Worm (Caenorhabditis elegans) whole organism, mixed stage, embryonic: ENCODE results near the gene K11H12.7.
A peak's percentile ranks its signal among the peaks of the same experiment; 100 is the strongest.

Experiments used
- M03D4.4 ChIP-seq: sonication (generic microtip); optimal IDR thresholded peaks from 2 replicates; lab custom pipeline; 2017; ENCODE audit warnings: mild to moderate bottlenecking, missing genetic modification characterization, missing compliant biosample characterization
- bed-3 ChIP-seq: fragments of 200-800 bp; sonication (Bioruptor generic); optimal IDR thresholded peaks from 3 replicates; lab custom pipeline; 2018; ENCODE audit warnings: mild to moderate bottlenecking, missing genetic modification characterization, moderate library complexity, missing compliant biosample characterization
- blmp-1 ChIP-seq: fragments of 150-350 bp; optimal IDR thresholded peaks from 2 replicates; lab custom pipeline; 2014; ENCODE audit warnings: missing biosample characterization, missing genetic modification characterization
- ceh-39 ChIP-seq: fragments of 150-350 bp; optimal IDR thresholded peaks from 2 replicates; lab custom pipeline; 2014; ENCODE audit warnings: missing biosample characterization, missing genetic modification characterization
- ceh-43 ChIP-seq: fragments of 200-800 bp; sonication (Bioruptor generic); optimal IDR thresholded peaks from 2 replicates; lab custom pipeline; 2018; ENCODE audit warnings: mild to moderate bottlenecking, missing genetic modification characterization, moderate library complexity, missing compliant biosample characterization
- ceh-83 ChIP-seq: fragments of 200-800 bp; sonication (Bioruptor generic); optimal IDR thresholded peaks from 2 replicates; lab custom pipeline; 2018; ENCODE audit warnings: mild to moderate bottlenecking, missing genetic modification characterization, missing compliant biosample characterization
- ces-1 ChIP-seq: fragments of 150-350 bp; optimal IDR thresholded peaks from 2 replicates; lab custom pipeline; 2014; ENCODE audit warnings: missing biosample characterization, missing genetic modification reagents, missing genetic modification characterization
- cnd-1 ChIP-seq: fragments of 200-800 bp; sonication (Bioruptor generic); optimal IDR thresholded peaks from 2 replicates; lab custom pipeline; 2018; ENCODE audit warnings: mild to moderate bottlenecking, missing genetic modification characterization, missing compliant biosample characterization
- drap-1 ChIP-seq: fragments of 200-800 bp; sonication (Bioruptor generic); optimal IDR thresholded peaks from 3 replicates; lab custom pipeline; 2018; ENCODE audit warnings: mild to moderate bottlenecking, missing genetic modification characterization, missing compliant biosample characterization
- elt-1 ChIP-seq: sonication (generic microtip); optimal IDR thresholded peaks from 2 replicates; lab custom pipeline; 2017; ENCODE audit warnings: missing genetic modification characterization, mild to moderate bottlenecking, missing compliant biosample characterization, antibody characterized with exemption, moderate library complexity, borderline replicate concordance; ENCODE audit not compliant: insufficient read depth
- elt-3 ChIP-seq: fragments of 150-350 bp; optimal IDR thresholded peaks from 2 replicates; lab custom pipeline; 2014; ENCODE audit warnings: missing biosample characterization, missing genetic modification characterization
- flh-1 ChIP-seq: fragments of 200-800 bp; sonication (Bioruptor generic); optimal IDR thresholded peaks from 2 replicates; lab custom pipeline; 2018; ENCODE audit warnings: mild to moderate bottlenecking, missing genetic modification characterization, moderate library complexity, missing compliant biosample characterization
- ham-2 ChIP-seq: fragments of 200-800 bp; sonication (Bioruptor generic); optimal IDR thresholded peaks from 2 replicates; lab custom pipeline; 2018; ENCODE audit warnings: mild to moderate bottlenecking, missing genetic modification characterization, missing compliant biosample characterization
- hlh-1 ChIP-seq: fragments of 150-350 bp; optimal IDR thresholded peaks from 2 replicates; lab custom pipeline; 2014; ENCODE audit warnings: missing biosample characterization, missing genetic modification reagents, missing genetic modification characterization
- lin-13 ChIP-seq: fragments of 150-350 bp; optimal IDR thresholded peaks from 2 replicates; lab custom pipeline; 2014; ENCODE audit warnings: missing biosample characterization, missing genetic modification characterization
- lin-32 ChIP-seq: fragments of 200-800 bp; sonication (Bioruptor generic); optimal IDR thresholded peaks from 2 replicates; lab custom pipeline; 2018; ENCODE audit warnings: mild to moderate bottlenecking, missing genetic modification characterization, missing compliant biosample characterization
- lsy-2 ChIP-seq: fragments of 150-350 bp; optimal IDR thresholded peaks from 2 replicates; lab custom pipeline; 2014; ENCODE audit warnings: missing biosample characterization, missing genetic modification characterization
- mab-5 ChIP-seq: fragments of 150-350 bp; optimal IDR thresholded peaks from 2 replicates; lab custom pipeline; 2014; ENCODE audit warnings: missing biosample characterization, missing genetic modification characterization
- mep-1 ChIP-seq: fragments of 150-350 bp; optimal IDR thresholded peaks from 2 replicates; lab custom pipeline; 2017; ENCODE audit warnings: missing biosample characterization, missing genetic modification reagents, missing genetic modification characterization, inconsistent platforms
- mls-2 ChIP-seq: sonication (generic microtip); optimal IDR thresholded peaks from 2 replicates; lab custom pipeline; 2016; ENCODE audit warnings: mild to moderate bottlenecking, missing genetic modification characterization, moderate library complexity, missing compliant biosample characterization
- nhr-12 ChIP-seq: fragments of 150-350 bp; optimal IDR thresholded peaks from 2 replicates; lab custom pipeline; 2014; ENCODE audit warnings: missing biosample characterization, missing genetic modification characterization
- nhr-2 ChIP-seq: fragments of 150-350 bp; optimal IDR thresholded peaks from 2 replicates; lab custom pipeline; 2014; ENCODE audit warnings: missing biosample characterization, missing genetic modification characterization
- nhr-237 ChIP-seq: fragments of 150-350 bp; optimal IDR thresholded peaks from 2 replicates; lab custom pipeline; 2014; ENCODE audit warnings: missing biosample characterization, missing genetic modification characterization
- nhr-28 ChIP-seq: fragments of 150-350 bp; optimal IDR thresholded peaks from 2 replicates; lab custom pipeline; 2014; ENCODE audit warnings: missing biosample characterization, missing genetic modification characterization
- nhr-76 ChIP-seq: sonication (generic microtip); optimal IDR thresholded peaks from 2 replicates; lab custom pipeline; 2017; ENCODE audit warnings: missing biosample characterization, missing genetic modification characterization
- pha-4 ChIP-seq: fragments of 150-350 bp; optimal IDR thresholded peaks from 2 replicates; lab custom pipeline; 2018; ENCODE audit warnings: missing biosample characterization, missing genetic modification reagents, missing genetic modification characterization
- sem-2 ChIP-seq: fragments of 200-800 bp; sonication (Bioruptor generic); optimal IDR thresholded peaks from 2 replicates; lab custom pipeline; 2018; ENCODE audit warnings: mild to moderate bottlenecking, missing genetic modification characterization, missing compliant biosample characterization
- snpc-4 ChIP-seq: fragments of 150-350 bp; optimal IDR thresholded peaks from 2 replicates; lab custom pipeline; 2014; ENCODE audit warnings: missing biosample characterization, missing genetic modification characterization
- sptf-1 ChIP-seq: sonication (generic microtip); optimal IDR thresholded peaks from 2 replicates; lab custom pipeline; 2017; ENCODE audit warnings: mild to moderate bottlenecking, missing genetic modification characterization, moderate library complexity, missing compliant biosample characterization
- tbx-8 ChIP-seq: fragments of 200-800 bp; sonication (Bioruptor generic); optimal IDR thresholded peaks from 2 replicates; lab custom pipeline; 2018; ENCODE audit warnings: mild to moderate bottlenecking, missing genetic modification characterization, moderate library complexity, missing compliant biosample characterization
- unc-120 ChIP-seq: sonication (generic microtip); optimal IDR thresholded peaks from 2 replicates; lab custom pipeline; 2017; ENCODE audit warnings: missing genetic modification characterization, missing compliant biosample characterization; ENCODE audit not compliant: poor library complexity, severe bottlenecking
- unc-39 ChIP-seq: fragments of 150-350 bp; optimal IDR thresholded peaks from 2 replicates; lab custom pipeline; 2014; ENCODE audit warnings: missing biosample characterization, missing genetic modification characterization
- unc-62 ChIP-seq: fragments of 150-350 bp; optimal IDR thresholded peaks from 2 replicates; lab custom pipeline; 2014; ENCODE audit warnings: missing biosample characterization, missing genetic modification reagents, missing genetic modification characterization
- zip-8 ChIP-seq: fragments of 150-350 bp; optimal IDR thresholded peaks from 2 replicates; lab custom pipeline; 2014; ENCODE audit warnings: missing biosample characterization, missing genetic modification characterization
- ztf-11 ChIP-seq: fragments of 150-350 bp; optimal IDR thresholded peaks from 2 replicates; lab custom pipeline; 2014; ENCODE audit warnings: missing biosample characterization, missing genetic modification characterization

The K11H12.7 gene

ce11 chrIV:673313-673712 lies 8.0 kb downstream of the K11H12.7 start, which contains the start of gene K11H12.3:
K11H12.3 (minus strand) TSS chrIV:673480.
- no peak for TF ChIP-seq mab-5
- no peak for TF ChIP-seq lin-32 (GFP tag; lab: Kevin White, UChicago)
- TF ChIP-seq nhr-28 (tag; lab: Kevin White, UChicago), result no peak
- TF ChIP-seq nhr-2 (tag; lab: Kevin White, UChicago), result no peak
- no peak for TF ChIP-seq pha-4 (tag; lab: Kevin White, UChicago)
- TF ChIP-seq, all 35 proteins: peak for 0

- TF ChIP-seq unc-39 (tag; lab: Kevin White, UChicago) (no peak), zip-8 (peak; percentile 84)
These were observed 10.3 kb downstream of the K11H12.7 start, which contains the start of the genes K11H12.4 and K11H12.10 for ce11 chrIV:675471-676159. K11H12.4 (minus strand) TSS chrIV:675883. K11H12.10 (plus strand) TSS chrIV:676075.

- TF ChIP-seq lsy-2 (no peak), bed-3 (GFP tag; lab: Kevin White, UChicago) (no peak), ham-2 (GFP tag; lab: Kevin White, UChicago) (no peak), sem-2 (GFP tag; lab: Kevin White, UChicago) (no peak), hlh-1 (no peak), ceh-43 (no peak), ceh-83 (GFP tag; lab: Kevin White, UChicago) (no peak), elt-1 (tag; lab: Kevin White, UChicago) (no peak), lin-13 (tag; lab: Kevin White, UChicago) (no peak), unc-62 (GFP tag; lab: Kevin White, UChicago) (no peak), tbx-8 (GFP tag; lab: Kevin White, UChicago) (no peak)
These were observed 11.0 kb downstream of the K11H12.7 start, which contains the start of gene K11H12.5 for ce11 chrIV:676280-676679. K11H12.5 (plus strand) TSS chrIV:676580.

- TF ChIP-seq cnd-1 (tag; lab: Kevin White, UChicago) (peak; percentile 88), nhr-12 (tag; lab: Kevin White, UChicago) (no peak), ceh-83 (GFP tag; lab: Kevin White, UChicago) (peak; percentile 89), mab-5 (no peak), mep-1 (tag; lab: Kevin White, UChicago) (peak; percentile 50), unc-62 (GFP tag; lab: Kevin White, UChicago) (peak; percentile 25), sptf-1 (peak; percentile 91), ces-1 (GFP tag; lab: Kevin White, UChicago) (peak; percentile 11), ceh-39 (tag; lab: Kevin White, UChicago) (no peak), bed-3 (GFP tag; lab: Kevin White, UChicago) (peak; percentile 60), ztf-11 (no peak), ceh-43 (peak; percentile 76), lsy-2 (peak; percentile 8), snpc-4 (tag; lab: Kevin White, UChicago) (no peak), flh-1 (GFP tag; lab: Kevin White, UChicago) (peak; percentile 66), unc-120 (peak; percentile 89), lin-32 (GFP tag; lab: Kevin White, UChicago) (peak; percentile 48), nhr-2 (tag; lab: Kevin White, UChicago) (no peak), blmp-1 (tag; lab: Kevin White, UChicago) (peak; percentile 89), drap-1 (peak; percentile 81), nhr-28 (tag; lab: Kevin White, UChicago) (no peak), sem-2 (GFP tag; lab: Kevin White, UChicago) (peak; percentile 73), ham-2 (GFP tag; lab: Kevin White, UChicago) (peak; percentile 79), unc-39 (tag; lab: Kevin White, UChicago) (no peak), M03D4.4 (tag; lab: Kevin White, UChicago) (peak; percentile 84), zip-8 (no peak), mls-2 (peak; percentile 88), hlh-1 (peak; percentile 0), elt-3 (tag; lab: Kevin White, UChicago) (no peak), nhr-76 (no peak), nhr-237 (tag; lab: Kevin White, UChicago) (no peak), elt-1 (tag; lab: Kevin White, UChicago) (no peak), tbx-8 (GFP tag; lab: Kevin White, UChicago) (peak; percentile 10)
These were observed 17.5 kb downstream of the K11H12.7 start for ce11 chrIV:682726-683340.
